Fruit fly (Drosophila melanogaster) whole organism, embryonic: Measurements from ENCODE around the gene EloB.

Experiments used
- ATbp ChIP-seq: fragments of 200-800 bp; sonication (Bioruptor generic); optimal IDR thresholded peaks from 2 replicates; lab custom pipeline; 2017; ENCODE audit warnings: missing biosample characterization, mild to moderate bottlenecking, missing genetic modification characterization, missing genetic modification reagents
- Blimp-1 ChIP-seq: fragments of 200-800 bp; sonication (Bioruptor generic); optimal IDR thresholded peaks from 3 replicates; lab custom pipeline; 2018; ENCODE audit warnings: missing biosample characterization, missing genetic modification characterization, mild to moderate bottlenecking, moderate library complexity, missing genetic modification reagents
- CG10543 ChIP-seq: fragments of 200-800 bp; sonication (Bioruptor generic); optimal IDR thresholded peaks from 3 replicates; lab custom pipeline; 2017; ENCODE audit warnings: missing biosample characterization, mild to moderate bottlenecking, missing genetic modification characterization, moderate library complexity
- CG11695 ChIP-seq: fragments of 200-800 bp; sonication (Bioruptor generic); IDR thresholded peaks from 3 replicates; pipeline ENCODE4 v1.3.6; 2022; ENCODE audit warnings: missing biosample characterization, missing genetic modification characterization
- CG12769 ChIP-seq: fragments of 200-800 bp; sonication (Bioruptor generic); optimal IDR thresholded peaks from 2 replicates; lab custom pipeline; 2019; ENCODE audit warnings: missing biosample characterization, mild to moderate bottlenecking, missing genetic modification characterization, moderate library complexity
- CG2120 ChIP-seq: fragments of 200-800 bp; sonication (Bioruptor generic); optimal IDR thresholded peaks from 3 replicates; lab custom pipeline; 2016; ENCODE audit warnings: missing biosample characterization, missing genetic modification characterization
- CG2129 ChIP-seq: fragments of 200-800 bp; sonication (Bioruptor generic); IDR thresholded peaks from 2 replicates; pipeline ENCODE4 v1.3.6; 2022; ENCODE audit warnings: missing biosample characterization, missing genetic modification characterization; ENCODE audit not compliant: partially characterized antibody
- CG2889 ChIP-seq: fragments of 200-800 bp; sonication (Bioruptor generic); IDR thresholded peaks from 3 replicates; pipeline ENCODE4 v1.3.6; 2022; ENCODE audit warnings: missing biosample characterization, missing genetic modification characterization
- CG30403 ChIP-seq: fragments of 200-800 bp; sonication (Bioruptor generic); optimal IDR thresholded peaks from 3 replicates; lab custom pipeline; 2016; ENCODE audit warnings: missing biosample characterization, missing genetic modification characterization
- CG32532 ChIP-seq: fragments of 200-800 bp; sonication (Bioruptor generic); IDR thresholded peaks from 2 replicates; pipeline ENCODE4 v1.3.6; 2022; ENCODE audit warnings: missing biosample characterization, missing genetic modification characterization
- CG4328 ChIP-seq: fragments of 200-800 bp; sonication (Bioruptor generic); optimal IDR thresholded peaks from 3 replicates; lab custom pipeline; 2017; ENCODE audit warnings: missing biosample characterization, missing genetic modification reagents, missing genetic modification characterization
- CG6689 ChIP-seq: fragments of 200-800 bp; sonication (Bioruptor generic); IDR thresholded peaks from 2 replicates; pipeline ENCODE4 v1.3.6; 2022; ENCODE audit warnings: missing biosample characterization, missing genetic modification characterization
- CG6813 ChIP-seq: fragments of 200-800 bp; sonication (Bioruptor generic); optimal IDR thresholded peaks from 2 replicates; lab custom pipeline; 2017; ENCODE audit warnings: missing biosample characterization, missing genetic modification characterization, mild to moderate bottlenecking, moderate library complexity, missing genetic modification reagents
- CG7745 ChIP-seq: fragments of 200-800 bp; sonication (Bioruptor generic); optimal IDR thresholded peaks from 2 replicates; lab custom pipeline; 2018; ENCODE audit warnings: missing biosample characterization, mild to moderate bottlenecking, missing genetic modification characterization, moderate library complexity
- CG8290 ChIP-seq, 3 experiments: fragments of 200-800 bp; sonication (Bioruptor generic); optimal IDR thresholded peaks; 2 replicates each; lab custom pipeline; 2016 to 2019; ENCODE audit warnings: missing biosample characterization in 3 of 3, missing genetic modification characterization in 3 of 3, mild to moderate bottlenecking in 2 of 3, moderate library complexity in 1 of 3
- CG8388 ChIP-seq: fragments of 200-800 bp; sonication (Bioruptor generic); optimal IDR thresholded peaks from 2 replicates; lab custom pipeline; 2019; ENCODE audit warnings: missing biosample characterization, mild to moderate bottlenecking, missing genetic modification characterization, moderate library complexity
- CG9727 ChIP-seq: fragments of 200-800 bp; sonication (Bioruptor generic); optimal IDR thresholded peaks from 3 replicates; lab custom pipeline; 2017; ENCODE audit warnings: missing biosample characterization, mild to moderate bottlenecking, missing genetic modification characterization
- D19B ChIP-seq: fragments of 200-800 bp; sonication (Bioruptor generic); optimal IDR thresholded peaks from 2 replicates; lab custom pipeline; 2017; ENCODE audit warnings: missing biosample characterization, mild to moderate bottlenecking, missing genetic modification characterization
- Fer3 ChIP-seq: fragments of 200-800 bp; sonication (Bioruptor generic); optimal IDR thresholded peaks from 2 replicates; lab custom pipeline; 2018; ENCODE audit warnings: missing biosample characterization, mild to moderate bottlenecking, missing genetic modification characterization, moderate library complexity
- HLH3B ChIP-seq: fragments of 200-800 bp; sonication (Bioruptor generic); IDR thresholded peaks from 2 replicates; pipeline ENCODE4 v1.3.6; 2022; ENCODE audit warnings: missing biosample characterization, missing genetic modification characterization
- MESR4 ChIP-seq: fragments of 200-800 bp; sonication (Bioruptor generic); optimal IDR thresholded peaks from 2 replicates; lab custom pipeline; 2018; ENCODE audit warnings: missing biosample characterization, mild to moderate bottlenecking, missing genetic modification characterization, moderate library complexity
- Med ChIP-seq: fragments of 200-800 bp; sonication (Bioruptor generic); peaks from one replicate; lab custom pipeline; 2016; ENCODE audit warnings: missing biosample characterization, missing genetic modification characterization, mild to moderate bottlenecking, inconsistent platforms, moderate library complexity
- NC2β ChIP-seq: fragments of 200-800 bp; sonication (Bioruptor generic); optimal IDR thresholded peaks from 2 replicates; lab custom pipeline; 2016; ENCODE audit warnings: missing biosample characterization, missing genetic modification characterization
- Nf-YA ChIP-seq: fragments of 200-800 bp; sonication (Bioruptor generic); IDR thresholded peaks from 2 replicates; pipeline ENCODE4 v1.3.6; 2022; ENCODE audit warnings: missing biosample characterization, missing genetic modification characterization
- Pdp1 ChIP-seq, 2 experiments: fragments of 200-800 bp; sonication (Bioruptor generic); optimal IDR thresholded peaks; 3 replicates each; lab custom pipeline; 2016; ENCODE audit warnings: missing biosample characterization in 2 of 2, missing genetic modification characterization in 2 of 2, mild to moderate bottlenecking in 1 of 2, moderate library complexity in 1 of 2
- Rfx ChIP-seq: fragments of 200-800 bp; sonication (Bioruptor generic); IDR thresholded peaks from 2 replicates; pipeline ENCODE4 v1.3.6; 2022; ENCODE audit warnings: missing biosample characterization, missing genetic modification characterization
- Xrp1 ChIP-seq: fragments of 200-800 bp; sonication (Bioruptor generic); IDR thresholded peaks from 2 replicates; pipeline ENCODE4 v1.3.6; 2022; ENCODE audit warnings: missing biosample characterization, missing genetic modification characterization
- cg ChIP-seq: fragments of 200-800 bp; sonication (Bioruptor generic); optimal IDR thresholded peaks from 3 replicates; lab custom pipeline; 2019; ENCODE audit warnings: missing biosample characterization, mild to moderate bottlenecking, missing genetic modification characterization, moderate library complexity
- corto ChIP-seq: fragments of 200-800 bp; sonication (Bioruptor generic); optimal IDR thresholded peaks from 2 replicates; lab custom pipeline; 2016; ENCODE audit warnings: missing biosample characterization, mild to moderate bottlenecking, missing genetic modification characterization, moderate library complexity
- eve ChIP-seq, 2 experiments: fragments of >200 bp; optimal IDR thresholded peaks; 2 replicates each; lab custom pipeline; 2017; ENCODE audit warnings: missing biosample characterization in 2 of 2, missing genetic modification characterization in 2 of 2
- exex ChIP-seq: fragments of 200-800 bp; sonication (Bioruptor generic); optimal IDR thresholded peaks from 4 replicates; lab custom pipeline; 2018; ENCODE audit warnings: missing biosample characterization, mild to moderate bottlenecking, missing genetic modification characterization, moderate library complexity
- eyg ChIP-seq: fragments of 200-800 bp; sonication (Bioruptor generic); optimal IDR thresholded peaks from 3 replicates; lab custom pipeline; 2016; ENCODE audit warnings: missing biosample characterization, missing genetic modification characterization
- grn ChIP-seq: fragments of 200-800 bp; sonication (Bioruptor generic); optimal IDR thresholded peaks from 3 replicates; lab custom pipeline; 2017; ENCODE audit warnings: missing biosample characterization, missing genetic modification characterization
- hkb ChIP-seq, 2 experiments: fragments of 200-800 bp in 1 of 2; fragments of >200 bp in 1 of 2; sonication (Bioruptor generic) in 1 of 2; IDR thresholded peaks in 1 of 2; optimal IDR thresholded peaks in 1 of 2; 2 replicates each; pipeline versions ENCODE4 v1.3.6 to Lab custom; 2017 to 2022; ENCODE audit warnings: missing biosample characterization in 1 of 2, missing genetic modification characterization in 1 of 2
- klu ChIP-seq: fragments of 200-800 bp; sonication (Bioruptor generic); IDR thresholded peaks from 2 replicates; pipeline ENCODE4 v1.3.6; 2022; ENCODE audit warnings: missing biosample characterization, missing genetic modification characterization
- lilli ChIP-seq: fragments of 200-800 bp; sonication (Bioruptor generic); optimal IDR thresholded peaks from 3 replicates; lab custom pipeline; 2016; ENCODE audit warnings: missing biosample characterization, missing genetic modification characterization
- lov ChIP-seq, 2 experiments: fragments of 200-800 bp in 1 of 2; fragments of >200 bp in 1 of 2; sonication (Bioruptor generic) in 1 of 2; IDR thresholded peaks in 1 of 2; optimal IDR thresholded peaks in 1 of 2; 2 replicates in 1 of 2; 3 replicates in 1 of 2; pipeline versions ENCODE4 v1.3.6 to Lab custom; 2017 to 2022; ENCODE audit warnings: missing biosample characterization in 1 of 2, missing genetic modification characterization in 1 of 2
- mirr ChIP-seq: fragments of 200-800 bp; sonication (Bioruptor generic); optimal IDR thresholded peaks from 3 replicates; lab custom pipeline; 2018; ENCODE audit warnings: missing biosample characterization, mild to moderate bottlenecking, missing genetic modification characterization
- org-1 ChIP-seq: fragments of 200-800 bp; sonication (Bioruptor generic); optimal IDR thresholded peaks from 2 replicates; lab custom pipeline; 2017; ENCODE audit warnings: missing biosample characterization, missing genetic modification characterization
- row ChIP-seq: fragments of 200-800 bp; sonication (Bioruptor generic); IDR thresholded peaks from 3 replicates; pipeline ENCODE4 v1.3.6; 2022; ENCODE audit warnings: missing biosample characterization, missing genetic modification characterization
- so ChIP-seq: fragments of 200-800 bp; sonication (Bioruptor generic); IDR thresholded peaks from 3 replicates; pipeline ENCODE4 v1.3.6; 2022; ENCODE audit warnings: missing biosample characterization, missing genetic modification characterization
- stwl ChIP-seq: fragments of 200-800 bp; sonication (Bioruptor generic); optimal IDR thresholded peaks from 3 replicates; lab custom pipeline; 2018; ENCODE audit warnings: missing biosample characterization, mild to moderate bottlenecking, missing genetic modification characterization, moderate library complexity
- ttk ChIP-seq: fragments of 200-800 bp; sonication (Bioruptor generic); IDR thresholded peaks from 2 replicates; pipeline ENCODE4 v2.1.2; 2022; ENCODE audit warnings: missing biosample characterization, missing genetic modification characterization
- twi ChIP-seq: fragments of 200-800 bp; optimal IDR thresholded peaks from 2 replicates; lab custom pipeline; 2019; ENCODE audit warnings: missing biosample characterization, mild to moderate bottlenecking, missing genetic modification characterization, moderate library complexity
- wek ChIP-seq: fragments of 200-800 bp; sonication (Bioruptor generic); optimal IDR thresholded peaks from 3 replicates; lab custom pipeline; 2018; ENCODE audit warnings: missing biosample characterization, mild to moderate bottlenecking, missing genetic modification characterization, moderate library complexity
- zen2 ChIP-seq: fragments of 200-800 bp; sonication (Bioruptor generic); IDR thresholded peaks from 3 replicates; pipeline ENCODE4 v1.3.6; 2022; ENCODE audit warnings: missing biosample characterization, missing genetic modification characterization; ENCODE audit not compliant: partially characterized antibody
- zf30C ChIP-seq: fragments of 200-800 bp; sonication (Bioruptor generic); optimal IDR thresholded peaks from 3 replicates; lab custom pipeline; 2018; ENCODE audit warnings: missing biosample characterization, mild to moderate bottlenecking, missing genetic modification characterization

The EloB gene

dm6 chr3R:20549017-20549854, 30.4 kb downstream of the EloB start (continued):
- no peak for TF ChIP-seq MESR4 (GFP tag; lab: Kevin White, UChicago)
- TF ChIP-seq Blimp-1: no peak
- TF ChIP-seq CG8290 (GFP tag; optimal IDR thresholded peaks at IDR 0.05; lab: Kevin White, UChicago): no peak
- peak in 1 of 2 experiments; percentile 56 for TF ChIP-seq CG8290 (tag; optimal IDR thresholded peaks at IDR 0.05; lab: Kevin White, UChicago)
- TF ChIP-seq klu (GFP tag; lab: Robert Waterston, UW): no peak
- TF ChIP-seq ttk (GFP tag; lab: Robert Waterston, UW): no peak
- TF ChIP-seq CG10543 (GFP tag; lab: Kevin White, UChicago): peak; percentile 35
- TF ChIP-seq so (GFP tag; lab: Robert Waterston, UW): no peak
- TF ChIP-seq eyg (GFP tag; lab: Kevin White, UChicago): no peak
- TF ChIP-seq CG11695 (GFP tag; lab: Robert Waterston, UW): 0 out of 3 replicates have a peak, but pooled peaks have one; percentile 7
- TF ChIP-seq CG12769 (tag; lab: Kevin White, UChicago): peak; percentile 43
- no peak for TF ChIP-seq wek (GFP tag; lab: Kevin White, UChicago)
- TF ChIP-seq ATbp: no peak
- TF ChIP-seq Rfx: peak; percentile 47; the same call in 1 of the 2 replicates
- no peak for TF ChIP-seq Fer3 (tag; lab: Kevin White, UChicago)
- TF ChIP-seq CG4328: peak; percentile 9
- TF ChIP-seq twi: peak; percentile 56
- peak; percentile 84 for TF ChIP-seq D19B
- no peak for TF ChIP-seq CG2889 (GFP tag; lab: Robert Waterston, UW)
- TF ChIP-seq corto (GFP tag; lab: Kevin White, UChicago): no peak
- TF ChIP-seq row: peak; percentile 66
- TF ChIP-seq Pdp1 (GFP tag; optimal IDR thresholded peaks at IDR 0.05; lab: Kevin White, UChicago): peak in 1 of 2 experiments; percentile 83
- 0 out of 2 replicates have a peak, but pooled peaks have one; percentile 8 for TF ChIP-seq Nf-YA (GFP tag; lab: Robert Waterston, UW)
- no peak for TF ChIP-seq CG30403 (GFP tag; lab: Kevin White, UChicago)
- no peak for TF ChIP-seq HLH3B (GFP tag; lab: Robert Waterston, UW)
- no peak for TF ChIP-seq CG32532 (GFP tag; lab: Robert Waterston, UW)
- no peak for TF ChIP-seq zen2 (GFP tag; lab: Robert Waterston, UW)
- TF ChIP-seq CG2120: peak; percentile 40
- TF ChIP-seq CG6689 (GFP tag; lab: Robert Waterston, UW): no peak
- no peak for TF ChIP-seq hkb (optimal IDR thresholded peaks at IDR 0.05; lab: Kevin White, UChicago)
- TF ChIP-seq hkb (GFP tag; IDR thresholded peaks at IDR 0.05; lab: Robert Waterston, UW): no peak
- TF ChIP-seq lilli (GFP tag; lab: Kevin White, UChicago): no peak

DNA sequence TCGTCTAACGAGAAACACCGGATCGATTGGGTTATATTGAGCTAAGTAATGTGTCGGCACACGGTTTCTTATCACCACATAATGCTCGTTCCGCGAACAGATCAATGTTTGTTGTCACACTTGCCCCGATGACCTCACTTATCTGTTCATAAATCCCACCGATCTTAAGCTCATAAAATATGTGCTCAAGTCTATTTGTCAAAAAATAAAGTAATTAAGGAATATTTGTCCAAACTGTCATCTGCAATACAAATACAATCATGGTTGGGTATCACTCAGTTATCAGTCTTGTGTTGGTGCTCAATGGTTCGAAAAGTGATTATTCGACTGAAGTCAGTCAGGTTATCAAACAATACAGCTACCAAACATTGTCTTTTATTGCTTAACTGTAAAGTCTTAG, 31.4 kb downstream of the EloB start:
- TF ChIP-seq NC2β (GFP tag; lab: Kevin White, UChicago) (peak; percentile 37), CG7745 (tag; lab: Kevin White, UChicago) (peak; percentile 61), exex (tag; lab: Kevin White, UChicago) (peak; percentile 37), CG8388 (GFP tag; lab: Kevin White, UChicago) (no peak), mirr (peak; percentile 71), lov (optimal IDR thresholded peaks at IDR 0.05; lab: Kevin White, UChicago) (no peak), lov (GFP tag; IDR thresholded peaks at IDR 0.05; lab: Robert Waterston, UW) (0 out of 3 replicates have a peak, but pooled peaks have one; percentile 30), wek (GFP tag; lab: Kevin White, UChicago) (peak; percentile 1), grn (GFP tag; lab: Kevin White, UChicago) (peak; percentile 28), CG2129 (GFP tag; lab: Robert Waterston, UW) (no peak), zf30C (GFP tag; lab: Kevin White, UChicago) (no peak), org-1 (GFP tag; lab: Kevin White, UChicago) (peak; percentile 10), Med (peak; percentile 80), CG9727 (peak; percentile 52), cg (GFP tag; lab: Kevin White, UChicago) (peak; percentile 20), eve (GFP tag; optimal IDR thresholded peaks at IDR 0.05; lab: Kevin White, UChicago) (peak in 1 of 2 experiments; percentile 2), Pdp1 (GFP tag; optimal IDR thresholded peaks at IDR 0.05; lab: Kevin White, UChicago) (peak in 1 of 2 experiments; percentile 41), Xrp1 (GFP tag; lab: Robert Waterston, UW) (peak; percentile 54; the same call in 1 of the 2 replicates), stwl (tag; lab: Kevin White, UChicago) (peak; percentile 19), CG6813 (GFP tag; lab: Kevin White, UChicago) (peak; percentile 38)
